Worm (Caenorhabditis elegans) whole organism, late embryonic: ENCODE results near the gene K10B2.4.

Source experiments
- C38D4.7 ChIP-seq: fragments of 200-800 bp; sonication (Bioruptor generic); optimal IDR thresholded peaks from 2 replicates; lab custom pipeline; 2018; ENCODE audit warnings: mild to moderate bottlenecking, missing genetic modification characterization, moderate library complexity, missing compliant biosample characterization
- K02D7.2 ChIP-seq: sonication (generic microtip); optimal IDR thresholded peaks from 2 replicates; lab custom pipeline; 2017; ENCODE audit warnings: mild to moderate bottlenecking, missing genetic modification characterization, missing compliant biosample characterization
- Y22D7AL.16 ChIP-seq: sonication (generic microtip); optimal IDR thresholded peaks from 2 replicates; lab custom pipeline; 2016; ENCODE audit warnings: missing genetic modification characterization, missing compliant biosample characterization
- ama-1 ChIP-seq: fragments of 150-350 bp; optimal IDR thresholded peaks from 2 replicates; lab custom pipeline; 2014
- ceh-19 ChIP-seq: fragments of 200-800 bp; sonication (Bioruptor generic); optimal IDR thresholded peaks from 2 replicates; lab custom pipeline; 2018; ENCODE audit warnings: mild to moderate bottlenecking, missing genetic modification characterization, missing compliant biosample characterization
- ceh-30 ChIP-seq: fragments of 150-350 bp; optimal IDR thresholded peaks from 2 replicates; lab custom pipeline; 2014; ENCODE audit warnings: missing biosample characterization, missing genetic modification characterization
- ceh-48 ChIP-seq: sonication (generic microtip); optimal IDR thresholded peaks from 2 replicates; lab custom pipeline; 2016; ENCODE audit warnings: missing genetic modification characterization, inconsistent platforms, missing compliant biosample characterization
- ceh-6 ChIP-seq: fragments of 200-800 bp; sonication (Bioruptor generic); optimal IDR thresholded peaks from 2 replicates; lab custom pipeline; 2018; ENCODE audit warnings: mild to moderate bottlenecking, missing genetic modification characterization, missing compliant biosample characterization
- che-1 ChIP-seq: sonication (generic microtip); optimal IDR thresholded peaks from 2 replicates; lab custom pipeline; 2016; ENCODE audit warnings: mild to moderate bottlenecking, missing genetic modification characterization, missing compliant biosample characterization
- dmd-4 ChIP-seq: sonication (generic microtip); optimal IDR thresholded peaks from 2 replicates; lab custom pipeline; 2016; ENCODE audit warnings: borderline replicate concordance, missing genetic modification characterization, missing compliant biosample characterization
- elt-2 ChIP-seq: sonication (generic microtip); optimal IDR thresholded peaks from 2 replicates; lab custom pipeline; 2016; ENCODE audit warnings: missing genetic modification reagents, missing genetic modification characterization, missing compliant biosample characterization
- fkh-10 ChIP-seq: fragments of 150-350 bp; optimal IDR thresholded peaks from 2 replicates; lab custom pipeline; 2014; ENCODE audit warnings: missing biosample characterization, missing genetic modification reagents, missing genetic modification characterization
- fkh-6 ChIP-seq: sonication (generic microtip); optimal IDR thresholded peaks from 2 replicates; lab custom pipeline; 2016; ENCODE audit warnings: missing genetic modification characterization, missing compliant biosample characterization
- gmeb-2 ChIP-seq: sonication (generic microtip); optimal IDR thresholded peaks from 2 replicates; lab custom pipeline; 2016; ENCODE audit warnings: missing genetic modification characterization, inconsistent platforms, missing compliant biosample characterization
- hlh-15 ChIP-seq: sonication (generic microtip); optimal IDR thresholded peaks from 2 replicates; lab custom pipeline; 2016; ENCODE audit warnings: missing genetic modification characterization, missing compliant biosample characterization
- hlh-8 ChIP-seq: sonication (generic microtip); optimal IDR thresholded peaks from 2 replicates; lab custom pipeline; 2016; ENCODE audit warnings: missing genotype, missing genetic modification characterization, missing compliant biosample characterization
- nfya-1 ChIP-seq: sonication (generic microtip); optimal IDR thresholded peaks from 2 replicates; lab custom pipeline; 2017; ENCODE audit warnings: missing genetic modification characterization, mild to moderate bottlenecking, missing compliant biosample characterization, antibody characterized with exemption, moderate library complexity
- sox-4 ChIP-seq: sonication (generic microtip); optimal IDR thresholded peaks from 2 replicates; lab custom pipeline; 2017; ENCODE audit warnings: mild to moderate bottlenecking, missing genetic modification characterization, inconsistent platforms, missing compliant biosample characterization
- syd-9 ChIP-seq: sonication (generic microtip); optimal IDR thresholded peaks from 2 replicates; lab custom pipeline; 2016; ENCODE audit warnings: mild to moderate bottlenecking, missing genetic modification characterization, moderate library complexity, missing compliant biosample characterization
- unc-3 ChIP-seq, 2 experiments: fragments of 200-800 bp in 1 of 2; sonication (Bioruptor generic) in 1 of 2; sonication (generic microtip) in 1 of 2; conservative IDR thresholded peaks in 1 of 2; optimal IDR thresholded peaks in 1 of 2; 2 replicates each; pipeline versions ENCODE4 v1.3.6 to Lab custom; 2016 to 2022; ENCODE audit warnings: missing compliant biosample characterization in 2 of 2, missing genetic modification characterization in 2 of 2, missing genetic modification reagents in 1 of 2
- unc-42 ChIP-seq: sonication (generic microtip); optimal IDR thresholded peaks from 2 replicates; lab custom pipeline; 2016; ENCODE audit warnings: missing genotype, missing genetic modification characterization, missing compliant biosample characterization
- unc-86 ChIP-seq: sonication (generic microtip); optimal IDR thresholded peaks from 2 replicates; lab custom pipeline; 2016; ENCODE audit warnings: missing genetic modification characterization, missing compliant biosample characterization

Gene K10B2.4

ce11 chrII:6320655-6321388 lies 39.9 kb downstream of the K10B2.4 start, which contains the start of gene efr-3:
Gene efr-3 (minus strand): TSS chrII:6321159.
- TF ChIP-seq unc-42 (tag; lab: Kevin White, UChicago) = peak; percentile 6
- TF ChIP-seq ceh-48 = peak; percentile 90
- no peak for TF ChIP-seq hlh-15 (tag; lab: Kevin White, UChicago)
- TF ChIP-seq elt-2 = no peak

DNA sequence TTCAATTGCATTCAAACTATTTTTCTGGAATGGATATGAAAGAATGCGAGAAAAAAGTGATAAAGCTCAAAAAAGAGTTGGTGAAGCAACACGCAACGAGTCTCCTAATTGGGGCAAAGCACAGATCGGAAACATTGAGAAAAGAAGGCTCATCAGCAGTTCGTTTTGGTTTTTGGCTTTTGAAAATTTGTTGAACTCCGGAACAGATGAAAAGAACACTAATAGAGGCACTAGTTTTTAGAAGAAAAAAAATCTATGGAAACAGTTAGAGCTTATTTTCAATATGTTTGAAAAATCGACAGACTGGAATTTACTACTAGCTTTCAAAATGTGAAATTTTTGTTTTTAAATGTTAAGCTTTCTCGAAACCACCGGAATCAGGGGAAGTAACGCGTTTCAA lies 48.9 kb downstream of the K10B2.4 start:
- TF ChIP-seq fkh-10 = no peak
- no peak for TF ChIP-seq sox-4 (tag; lab: Kevin White, UChicago)
- TF ChIP-seq nfya-1 = no peak
- no peak for TF ChIP-seq gmeb-2 (tag; lab: Kevin White, UChicago)
- TF ChIP-seq che-1 (tag; lab: Kevin White, UChicago) = no peak
- TF ChIP-seq unc-86 (tag; lab: Kevin White, UChicago) = no peak
- no peak for TF ChIP-seq C38D4.7
- TF ChIP-seq ceh-30 (tag; lab: Kevin White, UChicago) = no peak
- TF ChIP-seq K02D7.2 (tag; lab: Kevin White, UChicago) = no peak
- no peak for TF ChIP-seq syd-9 (tag; lab: Kevin White, UChicago)
- no peak for TF ChIP-seq ceh-6
- TF ChIP-seq unc-3 (GFP tag; conservative IDR thresholded peaks at IDR 0.05; lab: Robert Waterston, UW) = no peak
- TF ChIP-seq unc-3 (tag; optimal IDR thresholded peaks at IDR 0.05; lab: Kevin White, UChicago) = no peak
- TF ChIP-seq fkh-6 (tag; lab: Kevin White, UChicago) = no peak
- TF ChIP-seq hlh-8 = no peak
- no peak for TF ChIP-seq dmd-4 (tag; lab: Kevin White, UChicago)
- no peak for TF ChIP-seq Y22D7AL.16 (tag; lab: Kevin White, UChicago)
- TF ChIP-seq ama-1 = no peak
- no peak for TF ChIP-seq hlh-15 (tag; lab: Kevin White, UChicago)

- TF ChIP-seq ceh-19 (GFP tag; lab: Kevin White, UChicago) = no peak
These were observed 49.3 kb downstream of the K10B2.4 start for ce11 chrII:6311459-6311858.
